Worm (Caenorhabditis elegans) whole organism, late embryonic: ENCODE measurements around the gene wago-10.

Experiments used
- C38D4.7 ChIP-seq: fragments of 200-800 bp; sonication (Bioruptor generic); optimal IDR thresholded peaks from 2 replicates; lab custom pipeline; 2018; ENCODE audit warnings: mild to moderate bottlenecking, missing genetic modification characterization, moderate library complexity, missing compliant biosample characterization
- ahr-1 ChIP-seq: sonication (generic microtip); optimal IDR thresholded peaks from 2 replicates; lab custom pipeline; 2016; ENCODE audit warnings: missing genetic modification characterization, missing compliant biosample characterization
- ceh-14 ChIP-seq: sonication (generic microtip); optimal IDR thresholded peaks from 2 replicates; lab custom pipeline; 2016; ENCODE audit warnings: missing genotype, missing genetic modification characterization, missing compliant biosample characterization
- ceh-18 ChIP-seq: sonication (generic microtip); optimal IDR thresholded peaks from 2 replicates; lab custom pipeline; 2016; ENCODE audit warnings: missing genetic modification characterization, missing compliant biosample characterization
- ceh-24 ChIP-seq: sonication (generic microtip); optimal IDR thresholded peaks from 2 replicates; lab custom pipeline; 2016; ENCODE audit warnings: mild to moderate bottlenecking, missing genetic modification characterization, missing compliant biosample characterization
- ceh-30 ChIP-seq: fragments of 150-350 bp; optimal IDR thresholded peaks from 2 replicates; lab custom pipeline; 2014; ENCODE audit warnings: missing biosample characterization, missing genetic modification characterization
- ceh-31 ChIP-seq: sonication (generic microtip); optimal IDR thresholded peaks from 2 replicates; lab custom pipeline; 2016; ENCODE audit warnings: missing genetic modification characterization, missing compliant biosample characterization
- ceh-48 ChIP-seq: sonication (generic microtip); optimal IDR thresholded peaks from 2 replicates; lab custom pipeline; 2016; ENCODE audit warnings: missing genetic modification characterization, inconsistent platforms, missing compliant biosample characterization
- dmd-4 ChIP-seq: sonication (generic microtip); optimal IDR thresholded peaks from 2 replicates; lab custom pipeline; 2016; ENCODE audit warnings: borderline replicate concordance, missing genetic modification characterization, missing compliant biosample characterization
- dve-1 ChIP-seq: sonication (generic microtip); optimal IDR thresholded peaks from 2 replicates; lab custom pipeline; 2017; ENCODE audit warnings: antibody characterized with exemption, mild to moderate bottlenecking, missing genetic modification characterization, missing compliant biosample characterization
- elt-4 ChIP-seq: sonication (generic microtip); optimal IDR thresholded peaks from 2 replicates; lab custom pipeline; 2016; ENCODE audit warnings: missing genetic modification characterization, missing compliant biosample characterization
- eyg-1 ChIP-seq: sonication (generic microtip); optimal IDR thresholded peaks from 2 replicates; lab custom pipeline; 2016; ENCODE audit warnings: missing genotype, missing genetic modification characterization, missing compliant biosample characterization
- fkh-10 ChIP-seq: fragments of 150-350 bp; optimal IDR thresholded peaks from 2 replicates; lab custom pipeline; 2014; ENCODE audit warnings: missing biosample characterization, missing genetic modification reagents, missing genetic modification characterization
- fkh-6 ChIP-seq: sonication (generic microtip); optimal IDR thresholded peaks from 2 replicates; lab custom pipeline; 2016; ENCODE audit warnings: missing genetic modification characterization, missing compliant biosample characterization
- hlh-30 ChIP-seq: sonication (generic microtip); optimal IDR thresholded peaks from 2 replicates; lab custom pipeline; 2017; ENCODE audit warnings: antibody characterized with exemption, missing genetic modification characterization, missing compliant biosample characterization; ENCODE audit not compliant: insufficient read depth
- lim-6 ChIP-seq: sonication (generic microtip); optimal IDR thresholded peaks from 2 replicates; lab custom pipeline; 2016; ENCODE audit warnings: missing genetic modification characterization, missing compliant biosample characterization
- mec-3 ChIP-seq: sonication (generic microtip); optimal IDR thresholded peaks from 2 replicates; lab custom pipeline; 2016; ENCODE audit warnings: borderline replicate concordance, missing genetic modification characterization, missing compliant biosample characterization
- nfya-1 ChIP-seq: sonication (generic microtip); optimal IDR thresholded peaks from 2 replicates; lab custom pipeline; 2017; ENCODE audit warnings: missing genetic modification characterization, mild to moderate bottlenecking, missing compliant biosample characterization, antibody characterized with exemption, moderate library complexity
- nhr-11 ChIP-seq: fragments of 150-350 bp; optimal IDR thresholded peaks from 2 replicates; lab custom pipeline; 2014; ENCODE audit warnings: missing biosample characterization, missing genetic modification characterization
- npax-4 ChIP-seq: sonication (generic microtip); optimal IDR thresholded peaks from 2 replicates; lab custom pipeline; 2016; ENCODE audit warnings: missing genetic modification characterization, missing compliant biosample characterization
- odd-2 ChIP-seq: sonication (generic microtip); optimal IDR thresholded peaks from 2 replicates; lab custom pipeline; 2017; ENCODE audit warnings: antibody characterized with exemption, mild to moderate bottlenecking, missing genetic modification characterization, missing compliant biosample characterization
- pag-3 ChIP-seq: sonication (generic microtip); optimal IDR thresholded peaks from 2 replicates; lab custom pipeline; 2016; ENCODE audit warnings: missing compliant biosample characterization, missing genetic modification characterization, borderline replicate concordance
- pha-2 ChIP-seq: sonication (generic microtip); optimal IDR thresholded peaks from 2 replicates; lab custom pipeline; 2017; ENCODE audit warnings: mild to moderate bottlenecking, missing genetic modification characterization, missing compliant biosample characterization
- pha-4 ChIP-seq: fragments of 150-350 bp; optimal IDR thresholded peaks from 2 replicates; lab custom pipeline; 2018; ENCODE audit warnings: missing biosample characterization, missing genetic modification reagents, missing genetic modification characterization
- ref-2 ChIP-seq: sonication (generic microtip); optimal IDR thresholded peaks from 2 replicates; lab custom pipeline; 2016; ENCODE audit warnings: missing genetic modification characterization, missing compliant biosample characterization
- rnt-1 ChIP-seq: sonication (generic microtip); optimal IDR thresholded peaks from 2 replicates; lab custom pipeline; 2016; ENCODE audit warnings: missing genetic modification characterization, missing compliant biosample characterization
- sox-2 ChIP-seq: fragments of 200-800 bp; sonication (Bioruptor generic); IDR thresholded peaks from 2 replicates; pipeline ENCODE4 v1.3.6; 2022; ENCODE audit warnings: missing genetic modification reagents, missing genetic modification characterization, missing compliant biosample characterization
- sox-4 ChIP-seq: sonication (generic microtip); optimal IDR thresholded peaks from 2 replicates; lab custom pipeline; 2017; ENCODE audit warnings: mild to moderate bottlenecking, missing genetic modification characterization, inconsistent platforms, missing compliant biosample characterization
- syd-9 ChIP-seq: sonication (generic microtip); optimal IDR thresholded peaks from 2 replicates; lab custom pipeline; 2016; ENCODE audit warnings: mild to moderate bottlenecking, missing genetic modification characterization, moderate library complexity, missing compliant biosample characterization
- ttx-3 ChIP-seq: sonication (generic microtip); optimal IDR thresholded peaks from 2 replicates; lab custom pipeline; 2016; ENCODE audit warnings: missing genetic modification reagents, missing genetic modification characterization, missing compliant biosample characterization
- unc-3 ChIP-seq, 2 experiments: fragments of 200-800 bp in 1 of 2; sonication (Bioruptor generic) in 1 of 2; sonication (generic microtip) in 1 of 2; conservative IDR thresholded peaks in 1 of 2; optimal IDR thresholded peaks in 1 of 2; 2 replicates each; pipeline versions ENCODE4 v1.3.6 to Lab custom; 2016 to 2022; ENCODE audit warnings: missing compliant biosample characterization in 2 of 2, missing genetic modification characterization in 2 of 2, missing genetic modification reagents in 1 of 2
- unc-42 ChIP-seq: sonication (generic microtip); optimal IDR thresholded peaks from 2 replicates; lab custom pipeline; 2016; ENCODE audit warnings: missing genotype, missing genetic modification characterization, missing compliant biosample characterization
- unc-55 ChIP-seq: sonication (generic microtip); optimal IDR thresholded peaks from 2 replicates; lab custom pipeline; 2017; ENCODE audit warnings: missing biosample characterization, missing genetic modification reagents, missing genetic modification characterization
- unc-86 ChIP-seq: sonication (generic microtip); optimal IDR thresholded peaks from 2 replicates; lab custom pipeline; 2016; ENCODE audit warnings: missing genetic modification characterization, missing compliant biosample characterization
- zip-5 ChIP-seq: sonication (generic microtip); optimal IDR thresholded peaks from 2 replicates; lab custom pipeline; 2016; ENCODE audit warnings: missing genetic modification characterization, missing compliant biosample characterization
- ztf-16 ChIP-seq: sonication (generic microtip); optimal IDR thresholded peaks from 2 replicates; lab custom pipeline; 2017; ENCODE audit warnings: missing genetic modification characterization, missing compliant biosample characterization

Gene wago-10

DNA sequence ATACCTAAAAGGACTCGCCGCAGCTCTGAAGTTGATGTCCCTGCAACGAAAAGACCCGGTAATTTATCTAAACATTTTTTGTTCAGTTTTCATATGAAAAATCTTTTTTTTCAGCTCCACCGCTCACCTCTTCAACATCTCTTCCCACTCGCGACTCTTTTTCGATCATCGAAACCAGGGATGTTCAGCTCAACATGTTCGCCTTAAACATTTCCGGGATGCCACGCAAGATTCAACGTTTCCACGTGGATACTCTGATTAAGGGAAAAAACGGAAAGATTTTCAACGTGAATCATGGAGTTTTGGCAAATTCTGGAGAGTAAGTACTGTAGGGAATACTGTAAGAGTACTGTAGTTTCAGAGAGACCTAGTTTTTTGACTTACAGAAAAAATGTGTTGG lies 318 bp downstream of the wago-10 start:
- no peak for TF ChIP-seq syd-9 (tag; lab: Kevin White, UChicago)
- no peak for TF ChIP-seq fkh-6 (tag; lab: Kevin White, UChicago)
- no peak for TF ChIP-seq rnt-1
- TF ChIP-seq hlh-30 (tag; lab: Kevin White, UChicago): no peak

DNA sequence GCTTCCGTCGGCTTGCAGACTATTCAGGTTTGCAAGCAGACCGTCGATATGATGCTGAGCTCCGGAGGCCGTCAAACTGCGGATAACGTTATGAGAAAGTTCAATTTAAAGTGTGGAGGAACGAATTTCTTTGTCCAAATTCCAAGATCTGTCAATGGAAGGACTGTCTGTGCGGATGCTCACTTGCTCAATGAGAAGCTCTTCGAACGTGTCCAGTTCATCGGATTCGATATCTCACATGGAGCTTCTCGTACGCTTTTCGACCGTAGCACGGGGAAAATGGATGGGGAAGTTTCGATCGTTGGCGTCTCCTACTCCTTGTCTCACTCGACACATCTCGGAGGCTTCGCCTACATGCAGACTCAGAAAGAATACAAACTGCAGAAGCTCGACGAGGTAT lies 2.8 kb downstream of the wago-10 start:
- TF ChIP-seq lim-6 (tag; lab: Kevin White, UChicago): no peak
- TF ChIP-seq dmd-4 (tag; lab: Kevin White, UChicago): no peak
- no peak for TF ChIP-seq unc-3 (GFP tag; conservative IDR thresholded peaks at IDR 0.05; lab: Robert Waterston, UW)
- TF ChIP-seq unc-3 (tag; optimal IDR thresholded peaks at IDR 0.05; lab: Kevin White, UChicago): no peak
- no peak for TF ChIP-seq fkh-10 (GFP tag; lab: Kevin White, UChicago)
- TF ChIP-seq sox-4 (tag; lab: Kevin White, UChicago): no peak
- no peak for TF ChIP-seq pag-3 (tag; lab: Kevin White, UChicago)
- TF ChIP-seq rnt-1: no peak
- no peak for TF ChIP-seq ttx-3 (tag; lab: Kevin White, UChicago)
- no peak for TF ChIP-seq ztf-16 (tag; lab: Kevin White, UChicago)
- no peak for TF ChIP-seq pha-2 (tag; lab: Kevin White, UChicago)
- TF ChIP-seq unc-42 (tag; lab: Kevin White, UChicago): no peak
- TF ChIP-seq odd-2: no peak
- TF ChIP-seq ref-2 (tag; lab: Kevin White, UChicago): no peak

DNA sequence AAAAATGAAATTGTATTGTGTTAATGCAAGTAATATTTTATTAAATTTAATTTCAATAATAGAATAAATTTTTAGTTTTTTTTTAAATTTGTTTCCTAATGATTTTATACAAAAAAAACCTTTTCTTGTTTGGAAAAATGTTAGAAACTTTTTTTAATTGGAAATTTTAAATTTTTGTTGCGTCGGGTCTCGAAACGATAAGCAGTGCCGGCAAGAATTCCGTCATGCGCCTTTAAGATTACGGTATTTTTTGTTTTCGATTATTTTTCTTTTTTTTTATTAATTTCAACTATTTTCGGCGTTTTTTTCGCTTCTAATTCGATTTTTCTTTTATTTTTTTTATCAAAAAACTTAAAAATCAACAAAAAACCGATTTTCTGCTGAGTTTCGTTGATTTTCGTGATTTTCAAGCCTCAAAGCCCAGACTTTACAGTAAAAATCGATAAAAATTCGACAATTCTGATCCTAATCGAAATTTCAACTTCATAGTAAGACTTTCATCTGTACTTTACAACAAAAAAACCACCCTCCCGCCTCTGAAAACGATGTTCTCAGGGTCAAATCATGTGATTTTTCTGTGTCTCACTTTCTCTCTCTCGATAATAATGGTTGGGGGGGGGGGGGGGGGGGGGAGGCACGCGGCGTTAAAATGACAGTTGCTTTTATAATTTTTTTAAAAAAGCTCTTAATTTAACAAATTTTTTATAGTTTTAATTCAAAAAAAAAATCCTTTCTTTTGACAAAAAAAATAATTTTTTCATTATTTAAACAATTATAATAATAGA lies 4.5 kb downstream of the wago-10 start:
- TF ChIP-seq hlh-30 (tag; lab: Kevin White, UChicago) (peak; percentile 35), unc-86 (tag; lab: Kevin White, UChicago) (no peak), ahr-1 (tag; lab: Kevin White, UChicago) (no peak), dve-1 (tag; lab: Kevin White, UChicago) (no peak), dmd-4 (tag; lab: Kevin White, UChicago) (no peak), ref-2 (tag; lab: Kevin White, UChicago) (no peak)

DNA sequence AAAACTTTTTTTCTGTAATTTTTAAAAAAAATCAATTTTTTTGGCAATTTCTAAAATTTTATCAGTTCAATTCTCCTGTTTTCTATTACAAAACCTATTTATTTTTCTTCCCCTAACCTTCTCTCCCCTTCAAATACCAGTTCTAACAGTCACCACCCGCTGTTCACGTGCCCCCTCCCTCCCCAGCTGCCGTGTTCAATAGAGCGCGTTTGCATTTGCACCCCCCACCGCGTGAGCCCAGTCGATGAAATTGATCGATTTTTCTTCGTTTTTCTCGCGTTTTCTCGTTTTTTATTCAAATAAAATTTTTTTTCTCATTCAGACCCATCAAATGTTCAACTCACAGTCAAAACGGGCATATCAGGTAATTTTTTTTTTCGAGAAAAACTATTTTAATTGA lies 5.8 kb downstream of the wago-10 start, which contains the start of gene atg-9:
Gene atg-9, plus strand, starts transcription at position 332 of the 400 bp plus-strand sequence.
- TF ChIP-seq sox-2 (GFP tag; lab: Robert Waterston, UW) (no peak), ceh-24 (no peak), syd-9 (tag; lab: Kevin White, UChicago) (no peak), nfya-1 (peak; percentile 54), mec-3 (tag; lab: Kevin White, UChicago) (no peak), pha-4 (tag; lab: Kevin White, UChicago) (no peak), zip-5 (tag; lab: Kevin White, UChicago) (no peak), ceh-48 (tag; lab: Kevin White, UChicago) (peak; percentile 79), unc-55 (GFP tag; lab: Kevin White, UChicago) (peak; percentile 17), unc-42 (tag; lab: Kevin White, UChicago) (no peak), pha-2 (tag; lab: Kevin White, UChicago) (no peak), ceh-30 (tag; lab: Kevin White, UChicago) (no peak), ref-2 (tag; lab: Kevin White, UChicago) (peak; percentile 57), elt-4 (tag; lab: Kevin White, UChicago) (no peak), pag-3 (tag; lab: Kevin White, UChicago) (no peak), ceh-31 (tag; lab: Kevin White, UChicago) (peak; percentile 18), ceh-14 (tag; lab: Kevin White, UChicago) (no peak), ztf-16 (tag; lab: Kevin White, UChicago) (no peak), fkh-10 (GFP tag; lab: Kevin White, UChicago) (no peak), ceh-18 (tag; lab: Kevin White, UChicago) (no peak), npax-4 (tag; lab: Kevin White, UChicago) (no peak), hlh-30 (tag; lab: Kevin White, UChicago) (peak; percentile 97), eyg-1 (tag; lab: Kevin White, UChicago) (no peak), nhr-11 (no peak), C38D4.7 (GFP tag; lab: Kevin White, UChicago) (no peak)
- TF ChIP-seq, all 69 proteins: peak for 6
